Worm (Caenorhabditis elegans) whole organism, late embryonic: ENCODE data around the gene rpt-4.

Experiments used
- K09A11.1 ChIP-seq: sonication (generic microtip); optimal IDR thresholded peaks from 2 replicates; lab custom pipeline; 2017; ENCODE audit warnings: antibody characterized with exemption, mild to moderate bottlenecking, missing genetic modification characterization, missing compliant biosample characterization; ENCODE audit not compliant: insufficient read depth
- T23F11.4 ChIP-seq: fragments of 200-800 bp; sonication (Bioruptor generic); optimal IDR thresholded peaks from 2 replicates; lab custom pipeline; 2018; ENCODE audit warnings: mild to moderate bottlenecking, missing genetic modification characterization, missing compliant biosample characterization
- ama-1 ChIP-seq: fragments of 150-350 bp; optimal IDR thresholded peaks from 2 replicates; lab custom pipeline; 2014
- ceh-14 ChIP-seq: sonication (generic microtip); optimal IDR thresholded peaks from 2 replicates; lab custom pipeline; 2016; ENCODE audit warnings: missing genotype, missing genetic modification characterization, missing compliant biosample characterization
- ceh-19 ChIP-seq: fragments of 200-800 bp; sonication (Bioruptor generic); optimal IDR thresholded peaks from 2 replicates; lab custom pipeline; 2018; ENCODE audit warnings: mild to moderate bottlenecking, missing genetic modification characterization, missing compliant biosample characterization
- ceh-24 ChIP-seq: sonication (generic microtip); optimal IDR thresholded peaks from 2 replicates; lab custom pipeline; 2016; ENCODE audit warnings: mild to moderate bottlenecking, missing genetic modification characterization, missing compliant biosample characterization
- ceh-34 ChIP-seq: sonication (generic microtip); optimal IDR thresholded peaks from 2 replicates; lab custom pipeline; 2016; ENCODE audit warnings: mild to moderate bottlenecking, missing genetic modification characterization, missing compliant biosample characterization
- ceh-6 ChIP-seq: fragments of 200-800 bp; sonication (Bioruptor generic); optimal IDR thresholded peaks from 2 replicates; lab custom pipeline; 2018; ENCODE audit warnings: mild to moderate bottlenecking, missing genetic modification characterization, missing compliant biosample characterization
- che-1 ChIP-seq: sonication (generic microtip); optimal IDR thresholded peaks from 2 replicates; lab custom pipeline; 2016; ENCODE audit warnings: mild to moderate bottlenecking, missing genetic modification characterization, missing compliant biosample characterization
- dve-1 ChIP-seq: sonication (generic microtip); optimal IDR thresholded peaks from 2 replicates; lab custom pipeline; 2017; ENCODE audit warnings: antibody characterized with exemption, mild to moderate bottlenecking, missing genetic modification characterization, missing compliant biosample characterization
- elt-2 ChIP-seq: sonication (generic microtip); optimal IDR thresholded peaks from 2 replicates; lab custom pipeline; 2016; ENCODE audit warnings: missing genetic modification reagents, missing genetic modification characterization, missing compliant biosample characterization
- ets-4 ChIP-seq: sonication (generic microtip); optimal IDR thresholded peaks from 2 replicates; lab custom pipeline; 2016; ENCODE audit warnings: missing genetic modification characterization, missing compliant biosample characterization
- fax-1 ChIP-seq: sonication (generic microtip); optimal IDR thresholded peaks from 2 replicates; lab custom pipeline; 2016; ENCODE audit warnings: missing genotype, missing genetic modification characterization, missing compliant biosample characterization
- gmeb-2 ChIP-seq: sonication (generic microtip); optimal IDR thresholded peaks from 2 replicates; lab custom pipeline; 2016; ENCODE audit warnings: missing genetic modification characterization, inconsistent platforms, missing compliant biosample characterization
- hlh-30 ChIP-seq: sonication (generic microtip); optimal IDR thresholded peaks from 2 replicates; lab custom pipeline; 2017; ENCODE audit warnings: antibody characterized with exemption, missing genetic modification characterization, missing compliant biosample characterization; ENCODE audit not compliant: insufficient read depth
- hlh-8 ChIP-seq: sonication (generic microtip); optimal IDR thresholded peaks from 2 replicates; lab custom pipeline; 2016; ENCODE audit warnings: missing genotype, missing genetic modification characterization, missing compliant biosample characterization
- lim-6 ChIP-seq: sonication (generic microtip); optimal IDR thresholded peaks from 2 replicates; lab custom pipeline; 2016; ENCODE audit warnings: missing genetic modification characterization, missing compliant biosample characterization
- lin-11 ChIP-seq: fragments of 200-800 bp; sonication (Bioruptor generic); optimal IDR thresholded peaks from 2 replicates; lab custom pipeline; 2018; ENCODE audit warnings: mild to moderate bottlenecking, missing genetic modification characterization, missing compliant biosample characterization
- nfya-1 ChIP-seq: sonication (generic microtip); optimal IDR thresholded peaks from 2 replicates; lab custom pipeline; 2017; ENCODE audit warnings: missing genetic modification characterization, mild to moderate bottlenecking, missing compliant biosample characterization, antibody characterized with exemption, moderate library complexity
- nhr-11 ChIP-seq: fragments of 150-350 bp; optimal IDR thresholded peaks from 2 replicates; lab custom pipeline; 2014; ENCODE audit warnings: missing biosample characterization, missing genetic modification characterization
- nhr-232 ChIP-seq: sonication (generic microtip); optimal IDR thresholded peaks from 2 replicates; lab custom pipeline; 2016; ENCODE audit warnings: missing genetic modification characterization, missing compliant biosample characterization
- npax-4 ChIP-seq: sonication (generic microtip); optimal IDR thresholded peaks from 2 replicates; lab custom pipeline; 2016; ENCODE audit warnings: missing genetic modification characterization, missing compliant biosample characterization
- odd-2 ChIP-seq: sonication (generic microtip); optimal IDR thresholded peaks from 2 replicates; lab custom pipeline; 2017; ENCODE audit warnings: antibody characterized with exemption, mild to moderate bottlenecking, missing genetic modification characterization, missing compliant biosample characterization
- pag-3 ChIP-seq: sonication (generic microtip); optimal IDR thresholded peaks from 2 replicates; lab custom pipeline; 2016; ENCODE audit warnings: missing compliant biosample characterization, missing genetic modification characterization, borderline replicate concordance
- pha-4 ChIP-seq: fragments of 150-350 bp; optimal IDR thresholded peaks from 2 replicates; lab custom pipeline; 2018; ENCODE audit warnings: missing biosample characterization, missing genetic modification reagents, missing genetic modification characterization
- pros-1 ChIP-seq: fragments of 150-350 bp; optimal IDR thresholded peaks from 2 replicates; lab custom pipeline; 2014; ENCODE audit warnings: missing biosample characterization, missing genetic modification reagents, missing genetic modification characterization
- ref-2 ChIP-seq: sonication (generic microtip); optimal IDR thresholded peaks from 2 replicates; lab custom pipeline; 2016; ENCODE audit warnings: missing genetic modification characterization, missing compliant biosample characterization
- sdc-2 ChIP-seq: sonication (generic microtip); optimal IDR thresholded peaks from 2 replicates; lab custom pipeline; 2016; ENCODE audit warnings: missing genotype, missing genetic modification characterization, missing compliant biosample characterization
- sox-2 ChIP-seq: fragments of 200-800 bp; sonication (Bioruptor generic); IDR thresholded peaks from 2 replicates; pipeline ENCODE4 v1.3.6; 2022; ENCODE audit warnings: missing genetic modification reagents, missing genetic modification characterization, missing compliant biosample characterization
- syd-9 ChIP-seq: sonication (generic microtip); optimal IDR thresholded peaks from 2 replicates; lab custom pipeline; 2016; ENCODE audit warnings: mild to moderate bottlenecking, missing genetic modification characterization, moderate library complexity, missing compliant biosample characterization
- tbx-2 ChIP-seq: sonication (generic microtip); optimal IDR thresholded peaks from 2 replicates; lab custom pipeline; 2016; ENCODE audit warnings: missing genetic modification characterization, missing compliant biosample characterization
- tbx-7 ChIP-seq: sonication (generic microtip); optimal IDR thresholded peaks from 2 replicates; lab custom pipeline; 2016; ENCODE audit warnings: missing genotype, missing genetic modification characterization, missing compliant biosample characterization
- unc-3 ChIP-seq, 2 experiments: fragments of 200-800 bp in 1 of 2; sonication (Bioruptor generic) in 1 of 2; sonication (generic microtip) in 1 of 2; conservative IDR thresholded peaks in 1 of 2; optimal IDR thresholded peaks in 1 of 2; 2 replicates each; pipeline versions ENCODE4 v1.3.6 to Lab custom; 2016 to 2022; ENCODE audit warnings: missing compliant biosample characterization in 2 of 2, missing genetic modification characterization in 2 of 2, missing genetic modification reagents in 1 of 2
- unc-42 ChIP-seq: sonication (generic microtip); optimal IDR thresholded peaks from 2 replicates; lab custom pipeline; 2016; ENCODE audit warnings: missing genotype, missing genetic modification characterization, missing compliant biosample characterization
- unc-55 ChIP-seq: sonication (generic microtip); optimal IDR thresholded peaks from 2 replicates; lab custom pipeline; 2017; ENCODE audit warnings: missing biosample characterization, missing genetic modification reagents, missing genetic modification characterization
- unc-86 ChIP-seq: sonication (generic microtip); optimal IDR thresholded peaks from 2 replicates; lab custom pipeline; 2016; ENCODE audit warnings: missing genetic modification characterization, missing compliant biosample characterization
- zip-5 ChIP-seq: sonication (generic microtip); optimal IDR thresholded peaks from 2 replicates; lab custom pipeline; 2016; ENCODE audit warnings: missing genetic modification characterization, missing compliant biosample characterization
- ztf-16 ChIP-seq: sonication (generic microtip); optimal IDR thresholded peaks from 2 replicates; lab custom pipeline; 2017; ENCODE audit warnings: missing genetic modification characterization, missing compliant biosample characterization

rpt-4 gene

DNA sequence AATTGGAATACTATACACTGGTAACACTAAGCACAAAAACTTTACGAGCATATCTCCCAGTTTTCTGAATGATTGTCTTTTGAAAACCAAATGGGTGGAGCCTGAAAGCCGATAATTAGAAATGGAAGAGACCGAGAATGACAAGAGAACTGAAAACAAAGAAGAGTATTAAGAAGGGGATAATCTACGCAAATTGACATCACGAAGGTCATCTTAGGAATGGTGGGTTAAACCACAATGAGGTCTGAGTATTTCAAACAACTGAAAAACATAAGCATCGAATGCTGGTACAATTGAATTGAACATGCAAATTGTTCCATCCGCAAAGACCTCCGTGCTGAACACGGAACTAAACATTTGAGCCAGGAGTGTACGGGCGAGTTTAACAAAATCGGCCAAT is 6.6 kb downstream of the rpt-4 start, which contains the start of gene spp-24:
Gene spp-24 (minus strand): TSS at position 101 of the 400 bp plus-strand sequence.
- TF ChIP-seq sox-2 (GFP tag; lab: Robert Waterston, UW) = no peak
- TF ChIP-seq K09A11.1 = no peak
- no peak for TF ChIP-seq unc-86 (tag; lab: Kevin White, UChicago)
- TF ChIP-seq lin-11 (tag; lab: Kevin White, UChicago) = no peak
- no peak for TF ChIP-seq ceh-24 (tag; lab: Kevin White, UChicago)
- no peak for TF ChIP-seq ref-2 (tag; lab: Kevin White, UChicago)
- no peak for TF ChIP-seq odd-2 (tag; lab: Kevin White, UChicago)
- TF ChIP-seq lim-6 (tag; lab: Kevin White, UChicago) = no peak
- no peak for TF ChIP-seq fax-1 (tag; lab: Kevin White, UChicago)
- TF ChIP-seq unc-42 (tag; lab: Kevin White, UChicago) = no peak
- no peak for TF ChIP-seq ztf-16 (tag; lab: Kevin White, UChicago)
- no peak for TF ChIP-seq dve-1 (tag; lab: Kevin White, UChicago)

DNA sequence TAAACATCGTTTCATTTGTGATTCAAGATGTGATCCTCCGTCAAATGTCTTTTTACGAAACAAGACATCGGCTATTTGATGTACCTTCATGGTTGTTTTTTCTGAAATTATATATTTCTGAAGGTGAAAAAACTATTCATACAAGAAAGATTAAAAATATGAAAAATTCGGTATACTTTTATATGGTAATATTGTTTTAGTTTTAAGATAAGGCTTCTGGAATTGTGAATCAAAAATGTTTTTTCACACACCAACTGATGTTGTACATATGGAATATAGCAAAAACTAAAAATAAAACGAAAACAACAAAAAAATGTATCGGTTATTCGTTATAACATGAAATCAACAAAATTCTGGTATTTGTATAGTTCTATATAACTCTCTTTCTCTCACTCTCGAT is 8.8 kb downstream of the rpt-4 start, which contains the start of gene F23F1.6:
Gene F23F1.6 (minus strand): TSS at position 101 of the 400 bp plus-strand sequence.
- TF ChIP-seq ets-4 (tag; lab: Kevin White, UChicago) (no peak), hlh-30 (tag; lab: Kevin White, UChicago) (no peak), T23F11.4 (no peak), hlh-8 (tag; lab: Kevin White, UChicago) (no peak), ztf-16 (tag; lab: Kevin White, UChicago) (no peak), pha-4 (tag; lab: Kevin White, UChicago) (no peak), nfya-1 (tag; lab: Kevin White, UChicago) (no peak), nhr-232 (no peak), lim-6 (tag; lab: Kevin White, UChicago) (no peak), K09A11.1 (no peak), unc-55 (GFP tag; lab: Kevin White, UChicago) (no peak), gmeb-2 (tag; lab: Kevin White, UChicago) (no peak), ceh-6 (GFP tag; lab: Kevin White, UChicago) (no peak), pag-3 (tag; lab: Kevin White, UChicago) (no peak), odd-2 (tag; lab: Kevin White, UChicago) (no peak)
- TF ChIP-seq, all 69 proteins: peak for 0

DNA sequence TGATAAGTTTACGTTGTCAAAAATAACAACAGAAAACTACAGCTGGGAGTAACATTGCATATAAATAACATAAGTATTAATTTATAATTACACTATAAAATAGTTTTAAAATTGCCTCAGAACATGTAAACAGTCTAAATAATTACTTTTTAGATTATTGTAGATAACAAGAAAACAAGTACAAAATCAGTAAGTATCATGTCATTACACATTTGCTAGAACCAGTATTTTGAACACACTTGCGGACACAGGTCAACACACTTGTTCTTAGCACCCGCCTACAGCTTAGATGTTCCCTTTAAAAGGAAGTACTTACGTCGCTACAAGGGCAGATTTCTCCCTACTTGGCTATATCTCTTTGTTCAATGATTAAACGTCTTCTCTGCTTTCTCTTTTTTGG is 12.1 kb downstream of the rpt-4 start, which contains the start of gene F23F1.2:
Gene F23F1.2 (plus strand): TSS at position 301 of the 400 bp plus-strand sequence.
- TF ChIP-seq zip-5 (tag; lab: Kevin White, UChicago) = no peak
- no peak for TF ChIP-seq T23F11.4
- TF ChIP-seq sdc-2 (tag; lab: Kevin White, UChicago) = no peak
- no peak for TF ChIP-seq unc-3 (GFP tag; conservative IDR thresholded peaks at IDR 0.05; lab: Robert Waterston, UW)
- TF ChIP-seq unc-3 (tag; optimal IDR thresholded peaks at IDR 0.05; lab: Kevin White, UChicago) = no peak
- TF ChIP-seq pros-1 = no peak
- no peak for TF ChIP-seq pag-3 (tag; lab: Kevin White, UChicago)
- TF ChIP-seq gmeb-2 (tag; lab: Kevin White, UChicago) = no peak
- no peak for TF ChIP-seq syd-9
- TF ChIP-seq ceh-34 (tag; lab: Kevin White, UChicago) = no peak
- no peak for TF ChIP-seq nhr-11
- TF ChIP-seq ama-1 (lab: Kevin White, UChicago) = no peak
- TF ChIP-seq ceh-19 = no peak

DNA sequence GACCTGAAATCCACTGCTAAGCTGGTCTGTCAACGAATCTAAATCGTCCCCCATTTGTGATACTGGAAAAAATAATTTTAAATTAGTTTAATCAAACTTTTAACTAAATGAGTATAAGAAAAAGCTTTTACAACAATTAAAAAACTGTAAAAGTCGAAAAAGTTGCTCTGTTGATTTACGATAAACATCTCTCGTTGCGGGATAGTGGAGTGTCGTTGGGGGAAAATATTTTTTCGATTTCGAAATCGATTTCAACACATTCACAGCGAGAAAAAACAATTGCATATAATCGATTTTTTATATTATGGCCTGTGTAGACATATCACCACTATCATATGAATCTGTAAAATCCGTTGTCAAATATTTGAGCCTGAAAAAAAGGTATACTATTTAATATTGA is 14.5 kb downstream of the rpt-4 start, which contains the start of the genes F23F1.5 and fbxc-54:
Gene F23F1.5 (minus strand): TSS at position 64 of the 400 bp plus-strand sequence.
Gene fbxc-54 (plus strand): TSS at position 199 of the 400 bp plus-strand sequence.
- TF ChIP-seq npax-4 (no peak), tbx-7 (tag; lab: Kevin White, UChicago) (no peak), che-1 (tag; lab: Kevin White, UChicago) (no peak), elt-2 (tag; lab: Kevin White, UChicago) (no peak), ceh-14 (tag; lab: Kevin White, UChicago) (no peak), tbx-2 (tag; lab: Kevin White, UChicago) (no peak), unc-42 (tag; lab: Kevin White, UChicago) (no peak)
